Worm (Caenorhabditis elegans) whole organism, midembryonic: ENCODE measurements around the gene C03B1.2.

Source experiments
- cog-1 ChIP-seq: sonication (generic microtip); optimal IDR thresholded peaks from 2 replicates; lab custom pipeline; 2016; ENCODE audit warnings: missing genetic modification characterization, missing compliant biosample characterization
- flt-1 ChIP-seq: fragments of 200-800 bp; sonication (Bioruptor generic); IDR thresholded peaks from 2 replicates; pipeline ENCODE4 v1.3.6; 2022; ENCODE audit warnings: missing genetic modification characterization, missing compliant biosample characterization
- klf-2 ChIP-seq: fragments of 200-800 bp; sonication (Bioruptor generic); conservative IDR thresholded peaks from 2 replicates; pipeline ENCODE4 v1.3.6; 2022; ENCODE audit warnings: missing genetic modification reagents, missing genetic modification characterization, missing compliant biosample characterization
- ztf-23 ChIP-seq: fragments of 200-800 bp; sonication (Bioruptor generic); IDR thresholded peaks from 2 replicates; pipeline ENCODE4 v1.3.6; 2022; ENCODE audit warnings: missing genetic modification reagents, missing genetic modification characterization, missing compliant biosample characterization
- ztf-29 ChIP-seq: fragments of 200-800 bp; sonication (Bioruptor generic); IDR thresholded peaks from 2 replicates; pipeline ENCODE4 v1.3.6; 2022; ENCODE audit warnings: missing genetic modification reagents, missing genetic modification characterization, missing compliant biosample characterization

DNA sequence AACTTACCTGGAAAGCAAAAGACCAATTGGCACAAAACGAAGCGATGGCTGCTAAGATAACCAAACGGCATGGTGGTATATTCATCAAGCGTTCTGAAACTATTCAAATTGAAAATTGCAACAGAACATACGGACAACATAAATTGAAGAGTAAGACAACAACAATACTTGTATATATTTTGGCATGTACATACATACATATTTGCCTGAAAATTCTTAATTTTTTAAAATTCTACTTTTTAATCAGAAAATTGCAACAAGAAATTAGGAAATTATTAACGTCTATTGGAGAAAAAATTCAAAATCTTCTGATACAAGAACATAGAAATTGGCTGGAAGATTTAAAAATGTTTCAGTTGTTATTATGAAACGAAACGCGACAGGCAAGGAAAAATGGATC, 31.9 kb upstream of the C03B1.2 start, which contains the start of gene C03B1.13:
- no peak for TF ChIP-seq flt-1
- TF ChIP-seq ztf-23 (GFP tag; lab: Robert Waterston, UW): no peak
- TF ChIP-seq cog-1 (tag; lab: Kevin White, UChicago): no peak
- TF ChIP-seq klf-2: no peak
- no peak for TF ChIP-seq ztf-29
